Fruit fly (Drosophila melanogaster): ENCODE data around the gene Spf45.

DNA sequence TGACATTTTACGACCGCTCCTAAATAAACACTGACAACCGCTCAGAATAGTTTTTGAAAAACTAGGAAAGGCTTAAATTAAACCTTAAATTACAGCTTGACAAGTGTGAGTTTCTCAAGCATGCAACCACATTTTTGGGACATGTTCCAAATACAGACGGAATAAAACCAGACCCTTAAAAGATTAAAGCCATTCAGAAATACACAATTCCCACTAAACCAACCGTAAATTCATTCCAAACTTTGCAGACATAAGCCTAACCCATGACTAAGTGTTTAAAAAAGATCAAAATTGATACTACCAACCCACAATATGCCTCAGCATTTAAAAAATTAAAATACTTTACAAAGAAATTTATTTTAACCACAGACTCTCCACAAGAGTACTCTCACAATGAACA, 3.0 kb downstream of the Spf45 start:
- TF ChIP-seq EcR (GFP tag; optimal IDR thresholded peaks at IDR 0.05) (no peak), CG8478 (optimal IDR thresholded peaks at IDR 0.05) (no peak), Dll (optimal IDR thresholded peaks at IDR 0.05) (no peak), pan (optimal IDR thresholded peaks at IDR 0.05) (no peak), usp (GFP tag; optimal IDR thresholded peaks at IDR 0.05) (no peak)

Measured in whole organism.